Fruit fly (Drosophila melanogaster) whole organism, adult: Measurements from ENCODE around the gene Irp-1A.
A peak's percentile ranks its signal among the peaks of the same experiment; 100 is the strongest.

Source experiments
- CG33017 ChIP-seq: fragments of 200-800 bp; sonication (Bioruptor generic); optimal IDR thresholded peaks from 2 replicates; lab custom pipeline; 2018; ENCODE audit warnings: missing biosample characterization, mild to moderate bottlenecking, missing genetic modification characterization, moderate library complexity
- CG5204 ChIP-seq: fragments of 200-800 bp; sonication (Bioruptor generic); optimal IDR thresholded peaks from 2 replicates; lab custom pipeline; 2016; ENCODE audit warnings: missing biosample characterization, missing genetic modification characterization
- CG7045 ChIP-seq: fragments of 200-800 bp; sonication (Bioruptor generic); optimal IDR thresholded peaks from 2 replicates; lab custom pipeline; 2017; ENCODE audit warnings: missing biosample characterization, mild to moderate bottlenecking, missing genetic modification characterization
- CG7101 ChIP-seq: fragments of 200-800 bp; sonication (Bioruptor generic); optimal IDR thresholded peaks from 2 replicates; lab custom pipeline; 2018; ENCODE audit warnings: missing biosample characterization, mild to moderate bottlenecking, missing genetic modification characterization, moderate library complexity
- Hr96 ChIP-seq: fragments of 200-800 bp; sonication (Bioruptor generic); optimal IDR thresholded peaks from 2 replicates; lab custom pipeline; 2016; ENCODE audit warnings: missing biosample characterization, missing genetic modification characterization
- Mnt ChIP-seq: fragments of 200-800 bp; sonication (Bioruptor generic); optimal IDR thresholded peaks from 2 replicates; lab custom pipeline; 2016; ENCODE audit warnings: missing biosample characterization, mild to moderate bottlenecking, missing genetic modification characterization
- bab1 ChIP-seq: fragments of 200-800 bp; sonication (Bioruptor generic); optimal IDR thresholded peaks from 3 replicates; lab custom pipeline; 2019; ENCODE audit warnings: missing biosample characterization, mild to moderate bottlenecking, missing genetic modification characterization, moderate library complexity
- cic ChIP-seq: fragments of 200-800 bp; sonication (Bioruptor generic); optimal IDR thresholded peaks from 2 replicates; lab custom pipeline; 2017; ENCODE audit warnings: missing biosample characterization, mild to moderate bottlenecking, missing genetic modification characterization, moderate library complexity
- tj ChIP-seq: fragments of 200-800 bp; sonication (Bioruptor generic); optimal IDR thresholded peaks from 3 replicates; lab custom pipeline; 2017; ENCODE audit warnings: missing biosample characterization, mild to moderate bottlenecking, missing genetic modification characterization, moderate library complexity

dm6 chr3R:22726771-22727455 lies 2.5 kb upstream of the Irp-1A start, which contains the start of gene CG45049:
- peak; percentile 34 for TF ChIP-seq tj (GFP tag; lab: Kevin White, UChicago)
- TF ChIP-seq cic, result peak; percentile 78
- TF ChIP-seq CG7045, result no peak
- no peak for TF ChIP-seq CG7101 (tag; lab: Kevin White, UChicago)
- no peak for TF ChIP-seq CG33017 (tag; lab: Kevin White, UChicago)
- no peak for TF ChIP-seq Hr96
- TF ChIP-seq bab1, result peak; percentile 23
- TF ChIP-seq Mnt (GFP tag; lab: Kevin White, UChicago), result no peak
- TF ChIP-seq CG5204 (GFP tag; lab: Kevin White, UChicago), result no peak
